Fruit fly (Drosophila melanogaster): ENCODE measurements around the gene ppk16.

ppk16 gene

dm6 chr2L:9743823-9744222 lies 31.0 kb downstream of the ppk16 start (continued):
- TF ChIP-seq CG10959 (GFP tag; IDR thresholded peaks at IDR 0.05) (no peak), CG17328 (GFP tag; IDR thresholded peaks at IDR 0.05) (no peak), CG16815 (GFP tag; optimal IDR thresholded peaks at IDR 0.05) (no peak), cas (GFP tag; IDR thresholded peaks at IDR 0.05) (no peak), sob (GFP tag; IDR thresholded peaks at IDR 0.05) (no peak), CG8290 (GFP tag; optimal IDR thresholded peaks at IDR 0.05) (no peak), CG8290 (tag; optimal IDR thresholded peaks at IDR 0.05) (peak in 1 of 2 experiments; percentile 27), CG6654 (GFP tag; optimal IDR thresholded peaks at IDR 0.05) (no peak), tup (GFP tag; optimal IDR thresholded peaks at IDR 0.05) (no peak), Deaf1 (tag; optimal IDR thresholded peaks at IDR 0.05) (peak; percentile 92), ewg (GFP tag; optimal IDR thresholded peaks at IDR 0.05) (peak; percentile 49), CG18599 (GFP tag; optimal IDR thresholded peaks at IDR 0.05) (no peak), pita (GFP tag; optimal IDR thresholded peaks at IDR 0.05) (no peak), HLH4C (GFP tag; IDR thresholded peaks at IDR 0.05; ENCODE audit: partially characterized antibody) (no peak), abd-A (tag; optimal IDR thresholded peaks at IDR 0.05) (peak; percentile 64), Atf6 (GFP tag; IDR thresholded peaks at IDR 0.05) (no peak), jumu (GFP tag; optimal IDR thresholded peaks at IDR 0.05) (no peak), CG31365 (tag; optimal IDR thresholded peaks at IDR 0.05) (no peak), Dfd (GFP tag; optimal IDR thresholded peaks at IDR 0.05) (no peak), knrl (GFP tag; IDR thresholded peaks at IDR 0.05; ENCODE audit: partially characterized antibody) (0 out of 3 replicates have a peak, but pooled peaks have one; percentile 7), CG11504 (tag; optimal IDR thresholded peaks at IDR 0.05) (no peak), CG1602 (GFP tag; optimal IDR thresholded peaks at IDR 0.05) (no peak), fd102C (GFP tag; optimal IDR thresholded peaks at IDR 0.05) (no peak), CG31224 (GFP tag; IDR thresholded peaks at IDR 0.05) (0 out of 2 replicates have a peak, but pooled peaks have one; percentile 9), amos (GFP tag; IDR thresholded peaks at IDR 0.05; ENCODE audit: partially characterized antibody) (no peak)

dm6 chr2L:9739685-9740084 lies 35.1 kb downstream of the ppk16 start:
- TF ChIP-seq onecut (GFP tag; IDR thresholded peaks at IDR 0.05): peak; percentile 67
- TF ChIP-seq H2.0 (GFP tag; IDR thresholded peaks at IDR 0.05): no peak

- TF ChIP-seq CG15514 (GFP tag; optimal IDR thresholded peaks at IDR 0.05): peak; percentile 11
- TF ChIP-seq kni (GFP tag; optimal IDR thresholded peaks at IDR 0.05): no peak
- no peak for TF ChIP-seq cwo (GFP tag; optimal IDR thresholded peaks at IDR 0.05)
- no peak for TF ChIP-seq HHEX (GFP tag; optimal IDR thresholded peaks at IDR 0.05)
- TF ChIP-seq grau (tag; optimal IDR thresholded peaks at IDR 0.05): peak; percentile 27
- no peak for TF ChIP-seq CG9817 (tag; optimal IDR thresholded peaks at IDR 0.05)
- peak; percentile 23 for TF ChIP-seq CG1603 (tag; optimal IDR thresholded peaks at IDR 0.05)
- TF ChIP-seq Chrac-16 (GFP tag; optimal IDR thresholded peaks at IDR 0.05): no peak
- TF ChIP-seq danr (GFP tag; IDR thresholded peaks at IDR 0.05): no peak
- TF ChIP-seq CG4820 (GFP tag; optimal IDR thresholded peaks at IDR 0.05): peak; percentile 11
- TF ChIP-seq sr (GFP tag; IDR thresholded peaks at IDR 0.05): no peak
- TF ChIP-seq Xbp1 (GFP tag; optimal IDR thresholded peaks at IDR 0.05): peak; percentile 3
- peak; percentile 75 for TF ChIP-seq sens (GFP tag)
- TF ChIP-seq lab (GFP tag; optimal IDR thresholded peaks at IDR 0.05): no peak
- no peak for TF ChIP-seq Hr78 (GFP tag; optimal IDR thresholded peaks at IDR 0.05)
- TF ChIP-seq Sox102F (GFP tag; optimal IDR thresholded peaks at IDR 0.05): peak; percentile 27
- TF ChIP-seq lov (optimal IDR thresholded peaks at IDR 0.05): no peak
- no peak for TF ChIP-seq lov (GFP tag; IDR thresholded peaks at IDR 0.05)
- TF ChIP-seq Meics (GFP tag; optimal IDR thresholded peaks at IDR 0.05): peak; percentile 17
- TF ChIP-seq CG8944 (GFP tag; optimal IDR thresholded peaks at IDR 0.05): no peak
- no peak for TF ChIP-seq corto (GFP tag; optimal IDR thresholded peaks at IDR 0.05)
- no peak for TF ChIP-seq CG1792 (GFP tag; optimal IDR thresholded peaks at IDR 0.05)
- TF ChIP-seq Xrp1 (GFP tag; IDR thresholded peaks at IDR 0.05): peak; percentile 7; the same call in 1 of the 2 replicates
Measured at dm6 chr2L:9737803-9738202, 37.0 kb downstream of the ppk16 start.
